Worm (Caenorhabditis elegans): ENCODE data around the gene F56D5.9.

DNA sequence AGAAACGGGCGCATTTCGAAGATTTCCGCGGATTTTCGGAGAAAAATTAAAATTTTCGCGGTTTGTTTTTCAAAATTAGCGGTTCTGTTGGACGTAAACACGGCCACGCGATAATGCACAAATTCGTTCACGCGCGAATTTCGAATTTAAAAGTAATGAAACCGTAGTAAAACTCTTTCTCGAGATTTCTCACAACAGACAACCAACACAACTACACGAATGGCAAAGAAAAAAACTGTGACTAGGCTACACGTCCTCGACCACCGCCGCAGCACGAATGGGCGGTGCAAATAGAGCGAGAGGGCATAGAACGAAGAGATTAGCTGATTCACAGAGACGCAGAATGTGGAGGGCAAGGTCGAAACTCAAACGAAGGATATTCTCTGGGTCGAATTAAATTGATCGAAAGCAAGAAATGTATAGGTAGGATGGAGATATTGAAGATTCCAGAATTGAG is 18.6 kb upstream of the F56D5.9 start, which contains the start of gene idh-1:
- TF ChIP-seq ztf-11 (tag; optimal IDR thresholded peaks at IDR 0.05) (no peak), zag-1 (tag; optimal IDR thresholded peaks at IDR 0.05) (no peak), elt-3 (tag; optimal IDR thresholded peaks at IDR 0.05) (no peak), nfya-1 (tag; optimal IDR thresholded peaks at IDR 0.05; ENCODE audit: insufficient read depth) (peak; percentile 58), jun-1 (tag; optimal IDR thresholded peaks at IDR 0.05) (no peak), unc-62 (GFP tag; optimal IDR thresholded peaks at IDR 0.05) (no peak), lin-15B (tag; optimal IDR thresholded peaks at IDR 0.05) (peak; percentile 62), unc-39 (tag; optimal IDR thresholded peaks at IDR 0.05) (no peak), nhr-25 (tag; optimal IDR thresholded peaks at IDR 0.05) (peak; percentile 88), fkh-10 (GFP tag; optimal IDR thresholded peaks at IDR 0.05) (no peak), elt-1 (tag; optimal IDR thresholded peaks at IDR 0.05) (no peak), nhr-11 (tag; optimal IDR thresholded peaks at IDR 0.05) (no peak), egl-27 (tag; optimal IDR thresholded peaks at IDR 0.05) (no peak), hmg-11 (tag; optimal IDR thresholded peaks at IDR 0.05) (peak; percentile 27)

Measured in whole organism, L3 larva.